Worm (Caenorhabditis elegans) whole organism, L3 larva: ENCODE results near the gene R09H3.2.

Source experiments
- R02D3.7 ChIP-seq: fragments of 150-350 bp; optimal IDR thresholded peaks from 2 replicates; lab custom pipeline; 2014; ENCODE audit warnings: missing biosample characterization, missing genetic modification characterization
- aly-2 ChIP-seq: fragments of 150-350 bp; optimal IDR thresholded peaks from 2 replicates; lab custom pipeline; 2014; ENCODE audit warnings: missing biosample characterization, missing genetic modification characterization
- ceh-16 ChIP-seq: sonication (generic microtip); optimal IDR thresholded peaks from 2 replicates; lab custom pipeline; 2017; ENCODE audit warnings: missing biosample characterization, missing genetic modification characterization
- egl-27 ChIP-seq: sonication (generic microtip); optimal IDR thresholded peaks from 4 replicates; lab custom pipeline; 2017; ENCODE audit warnings: missing biosample characterization, missing genetic modification reagents, missing genetic modification characterization
- fos-1 ChIP-seq: fragments of 150-350 bp; optimal IDR thresholded peaks from 2 replicates; lab custom pipeline; 2014; ENCODE audit warnings: missing biosample characterization, missing genetic modification characterization
- lin-15B ChIP-seq: fragments of 150-350 bp; optimal IDR thresholded peaks from 2 replicates; lab custom pipeline; 2014; ENCODE audit warnings: missing biosample characterization, missing genetic modification characterization
- mml-1 ChIP-seq: fragments of 150-350 bp; sonication (generic microtip); optimal IDR thresholded peaks from 3 replicates; lab custom pipeline; 2014; ENCODE audit warnings: missing biosample characterization, missing genetic modification characterization
- nfya-1 ChIP-seq: sonication (generic microtip); optimal IDR thresholded peaks from 2 replicates; lab custom pipeline; 2017; ENCODE audit warnings: missing genetic modification characterization, mild to moderate bottlenecking, missing compliant biosample characterization, antibody characterized with exemption, moderate library complexity; ENCODE audit not compliant: insufficient read depth
- nhr-76 ChIP-seq: fragments of 150-350 bp; sonication (generic microtip); optimal IDR thresholded peaks from 5 replicates; lab custom pipeline; 2014; ENCODE audit warnings: missing biosample characterization, missing genetic modification characterization
- pha-4 ChIP-seq: fragments of 150-350 bp; optimal IDR thresholded peaks from 2 replicates; lab custom pipeline; 2014; ENCODE audit warnings: missing biosample characterization, missing genetic modification reagents, missing genetic modification characterization
- unc-39 ChIP-seq: sonication (generic microtip); optimal IDR thresholded peaks from 4 replicates; lab custom pipeline; 2017; ENCODE audit warnings: missing biosample characterization, missing genetic modification characterization
- zag-1 ChIP-seq: fragments of 150-350 bp; optimal IDR thresholded peaks from 2 replicates; lab custom pipeline; 2014; ENCODE audit warnings: missing biosample characterization, missing genetic modification characterization

- TF ChIP-seq mml-1 (tag; lab: Kevin White, UChicago) (no peak), pha-4 (tag; lab: Kevin White, UChicago) (no peak), aly-2 (tag; lab: Kevin White, UChicago) (no peak), ceh-16 (tag; lab: Kevin White, UChicago) (no peak), nfya-1 (no peak), unc-39 (tag; lab: Kevin White, UChicago) (no peak), zag-1 (tag; lab: Kevin White, UChicago) (no peak), fos-1 (tag; lab: Kevin White, UChicago) (no peak), R02D3.7 (tag; lab: Kevin White, UChicago) (no peak), lin-15B (tag; lab: Kevin White, UChicago) (no peak), egl-27 (tag; lab: Kevin White, UChicago) (no peak), nhr-76 (no peak)
These were observed 21.3 kb downstream of the R09H3.2 start for ce11 chrX:1643442-1644096.
